Worm (Caenorhabditis elegans) whole organism, L2 larva: ENCODE measurements around the gene gta-1.

Experiments used
- C34F6.9 ChIP-seq: fragments of 150-350 bp; optimal IDR thresholded peaks from 2 replicates; lab custom pipeline; 2014; ENCODE audit warnings: missing biosample characterization, missing genetic modification characterization
- F13H6.1 ChIP-seq: sonication (generic microtip); optimal IDR thresholded peaks from 2 replicates; lab custom pipeline; 2016; ENCODE audit warnings: missing genetic modification characterization, missing compliant biosample characterization
- Y55F3AM.14 ChIP-seq: fragments of 200-800 bp; sonication (Bioruptor generic); optimal IDR thresholded peaks from 2 replicates; lab custom pipeline; 2018; ENCODE audit warnings: mild to moderate bottlenecking, missing genetic modification characterization, missing compliant biosample characterization
- ZK546.5 ChIP-seq: sonication (generic microtip); optimal IDR thresholded peaks from 2 replicates; lab custom pipeline; 2017; ENCODE audit warnings: missing biosample characterization, missing genetic modification characterization
- alr-1 ChIP-seq: fragments of 150-350 bp; optimal IDR thresholded peaks from 2 replicates; lab custom pipeline; 2014; ENCODE audit warnings: missing biosample characterization, missing genetic modification characterization
- ama-1 ChIP-seq: fragments of 150-350 bp; optimal IDR thresholded peaks from 2 replicates; lab custom pipeline; 2018; ENCODE audit warnings: inconsistent platforms
- blmp-1 ChIP-seq: sonication (generic microtip); optimal IDR thresholded peaks from 2 replicates; lab custom pipeline; 2017; ENCODE audit warnings: missing genetic modification characterization, mild to moderate bottlenecking, missing compliant biosample characterization, antibody characterized with exemption, moderate library complexity; ENCODE audit not compliant: insufficient read depth
- crh-2 ChIP-seq: sonication (generic microtip); optimal IDR thresholded peaks from 2 replicates; lab custom pipeline; 2017; ENCODE audit warnings: missing biosample characterization, missing genetic modification characterization
- egl-27 ChIP-seq: sonication (generic microtip); optimal IDR thresholded peaks from 3 replicates; lab custom pipeline; 2017; ENCODE audit warnings: missing biosample characterization, missing genetic modification reagents, missing genetic modification characterization
- elt-1 ChIP-seq: fragments of 150-350 bp; optimal IDR thresholded peaks from 2 replicates; lab custom pipeline; 2014; ENCODE audit warnings: missing biosample characterization, missing genetic modification characterization
- elt-3 ChIP-seq: sonication (generic microtip); optimal IDR thresholded peaks from 2 replicates; lab custom pipeline; 2017; ENCODE audit warnings: missing biosample characterization, missing genetic modification characterization
- fos-1 ChIP-seq: fragments of 150-350 bp; optimal IDR thresholded peaks from 2 replicates; lab custom pipeline; 2014; ENCODE audit warnings: missing biosample characterization, missing genetic modification characterization
- gmeb-1 ChIP-seq: fragments of 150-350 bp; optimal IDR thresholded peaks from 2 replicates; lab custom pipeline; 2014; ENCODE audit warnings: missing biosample characterization, missing genetic modification characterization
- lin-13 ChIP-seq: fragments of 150-350 bp; optimal IDR thresholded peaks from 2 replicates; lab custom pipeline; 2014; ENCODE audit warnings: missing biosample characterization, missing genetic modification reagents, missing genetic modification characterization
- lin-39 ChIP-seq: fragments of 150-350 bp; optimal IDR thresholded peaks from 2 replicates; lab custom pipeline; 2014; ENCODE audit warnings: missing biosample characterization, missing genetic modification reagents, missing genetic modification characterization
- lsy-2 ChIP-seq, 2 experiments: fragments of 150-350 bp in 1 of 2; sonication (generic microtip) in 1 of 2; optimal IDR thresholded peaks; 2 replicates each; lab custom pipeline; 2014 to 2017; ENCODE audit warnings: missing biosample characterization in 2 of 2, missing genetic modification characterization in 2 of 2
- mdl-1 ChIP-seq, 2 experiments: fragments of 150-350 bp in 1 of 2; sonication (generic microtip) in 1 of 2; optimal IDR thresholded peaks; 2 replicates each; lab custom pipeline; 2017; ENCODE audit warnings: missing biosample characterization in 2 of 2, missing genetic modification characterization in 2 of 2
- nhr-10 ChIP-seq: sonication (generic microtip); optimal IDR thresholded peaks from 2 replicates; lab custom pipeline; 2017; ENCODE audit warnings: missing biosample characterization, missing genetic modification characterization
- nhr-11 ChIP-seq: fragments of 150-350 bp; optimal IDR thresholded peaks from 2 replicates; lab custom pipeline; 2014; ENCODE audit warnings: missing biosample characterization, missing genetic modification characterization
- nhr-129 ChIP-seq: fragments of 150-350 bp; optimal IDR thresholded peaks from 2 replicates; lab custom pipeline; 2014; ENCODE audit warnings: missing biosample characterization, missing genetic modification characterization
- nhr-21 ChIP-seq: fragments of 150-350 bp; optimal IDR thresholded peaks from 2 replicates; lab custom pipeline; 2014; ENCODE audit warnings: missing biosample characterization, missing genetic modification characterization
- nhr-23 ChIP-seq: fragments of 150-350 bp; optimal IDR thresholded peaks from 2 replicates; lab custom pipeline; 2014; ENCODE audit warnings: missing biosample characterization, missing genetic modification reagents, missing genetic modification characterization
- nhr-237 ChIP-seq: fragments of 150-350 bp; optimal IDR thresholded peaks from 2 replicates; lab custom pipeline; 2014; ENCODE audit warnings: missing biosample characterization, missing genetic modification characterization
- nhr-25 ChIP-seq: fragments of 150-350 bp; sonication (generic microtip); optimal IDR thresholded peaks from 3 replicates; lab custom pipeline; 2014; ENCODE audit warnings: missing biosample characterization, missing genetic modification characterization
- nhr-6 ChIP-seq: fragments of 150-350 bp; optimal IDR thresholded peaks from 2 replicates; lab custom pipeline; 2014; ENCODE audit warnings: missing biosample characterization, missing genetic modification characterization
- peb-1 ChIP-seq: fragments of 150-350 bp; optimal IDR thresholded peaks from 2 replicates; lab custom pipeline; 2014; ENCODE audit warnings: missing biosample characterization, missing genetic modification characterization
- sem-4 ChIP-seq: fragments of 150-350 bp; optimal IDR thresholded peaks from 2 replicates; lab custom pipeline; 2014; ENCODE audit warnings: missing biosample characterization, missing genetic modification reagents, missing genetic modification characterization
- skn-1 ChIP-seq: sonication (generic microtip); optimal IDR thresholded peaks from 2 replicates; lab custom pipeline; 2017; ENCODE audit warnings: missing biosample characterization, missing genetic modification characterization
- sma-3 ChIP-seq: sonication (generic microtip); optimal IDR thresholded peaks from 2 replicates; lab custom pipeline; 2016; ENCODE audit warnings: missing genetic modification reagents, missing genetic modification characterization, missing compliant biosample characterization
- sma-9 ChIP-seq, 2 experiments: fragments of 150-350 bp in 1 of 2; sonication (generic microtip) in 1 of 2; optimal IDR thresholded peaks; 2 replicates each; lab custom pipeline; 2014 to 2016; ENCODE audit warnings: missing genetic modification characterization in 2 of 2, mild to moderate bottlenecking in 1 of 2, missing biosample characterization in 1 of 2, missing compliant biosample characterization in 1 of 2, missing genetic modification reagents in 1 of 2, moderate library complexity in 1 of 2
- unc-39 ChIP-seq: fragments of 150-350 bp; optimal IDR thresholded peaks from 2 replicates; lab custom pipeline; 2014; ENCODE audit warnings: missing biosample characterization, missing genetic modification characterization
- unc-55 ChIP-seq: fragments of 150-350 bp; sonication (generic microtip); optimal IDR thresholded peaks from 3 replicates; lab custom pipeline; 2014; ENCODE audit warnings: missing biosample characterization, missing genetic modification reagents, missing genetic modification characterization
- ztf-1 ChIP-seq: fragments of 200-800 bp; sonication (Bioruptor generic); conservative IDR thresholded peaks from 2 replicates; pipeline ENCODE4 v1.3.6; 2022; ENCODE audit warnings: missing genetic modification characterization, missing compliant biosample characterization
- ztf-11 ChIP-seq: sonication (generic microtip); optimal IDR thresholded peaks from 2 replicates; lab custom pipeline; 2017; ENCODE audit warnings: missing biosample characterization, missing genetic modification characterization
- ztf-4 ChIP-seq: fragments of 150-350 bp; optimal IDR thresholded peaks from 2 replicates; lab custom pipeline; 2014; ENCODE audit warnings: missing biosample characterization, missing genetic modification characterization

Gene gta-1

ce11 chrIV:10216704-10217296, 36.3 kb downstream of the gta-1 start:
- TF ChIP-seq ztf-1: no peak
- TF ChIP-seq elt-1: no peak
- TF ChIP-seq elt-3 (tag; lab: Kevin White, UChicago): no peak
- TF ChIP-seq Y55F3AM.14 (GFP tag; lab: Kevin White, UChicago): no peak
- TF ChIP-seq nhr-23 (tag; lab: Kevin White, UChicago): no peak

ce11 chrIV:10219208-10219607, 38.7 kb downstream of the gta-1 start, which contains the start of gene qns-1:
Gene qns-1, minus strand, starts transcription at chrIV:10219308.
- TF ChIP-seq nhr-129 (tag; lab: Kevin White, UChicago): no peak
- TF ChIP-seq nhr-21 (tag; lab: Kevin White, UChicago): no peak
- no peak for TF ChIP-seq alr-1 (tag; lab: Kevin White, UChicago)
- TF ChIP-seq nhr-237 (tag; lab: Kevin White, UChicago): no peak
- no peak for TF ChIP-seq mdl-1 (tag; optimal IDR thresholded peaks at IDR 0.05; lab: Kevin White, UChicago)
- TF ChIP-seq unc-39: no peak
- TF ChIP-seq nhr-25 (tag; lab: Kevin White, UChicago): no peak
- no peak for TF ChIP-seq blmp-1
- TF ChIP-seq nhr-10 (tag; lab: Kevin White, UChicago): no peak

ce11 chrIV:10221187-10221586, 40.7 kb downstream of the gta-1 start, which contains the start of gene tram-1:
Gene tram-1, minus strand, starts transcription at chrIV:10221287.
- peak; percentile 46 for TF ChIP-seq crh-2 (tag; lab: Kevin White, UChicago)
- TF ChIP-seq peb-1 (tag; lab: Kevin White, UChicago): no peak
- TF ChIP-seq, all 48 proteins: peak for 1

- TF ChIP-seq skn-1 (tag; lab: Kevin White, UChicago) (no peak), nhr-21 (tag; lab: Kevin White, UChicago) (peak; percentile 45), ztf-11 (tag; lab: Kevin White, UChicago) (no peak), egl-27 (tag; lab: Kevin White, UChicago) (peak; percentile 11), nhr-11 (tag; lab: Kevin White, UChicago) (no peak), ZK546.5 (tag; lab: Kevin White, UChicago) (no peak), ztf-4 (tag; lab: Kevin White, UChicago) (peak; percentile 14), sem-4 (tag; lab: Kevin White, UChicago) (peak; percentile 65), fos-1 (tag; lab: Kevin White, UChicago) (peak; percentile 55), unc-55 (GFP tag; lab: Kevin White, UChicago) (peak; percentile 43), C34F6.9 (tag; lab: Kevin White, UChicago) (peak; percentile 81), gmeb-1 (tag; lab: Kevin White, UChicago) (peak; percentile 52), nhr-129 (tag; lab: Kevin White, UChicago) (peak; percentile 89), lsy-2 (tag; optimal IDR thresholded peaks at IDR 0.05; lab: Kevin White, UChicago) (peak; percentile 79 to 97), sma-9 (GFP tag; optimal IDR thresholded peaks at IDR 0.05; lab: Kevin White, UChicago) (peak; percentile 39), sma-9 (tag; optimal IDR thresholded peaks at IDR 0.05; lab: Kevin White, UChicago) (no peak), nhr-25 (tag; lab: Kevin White, UChicago) (no peak), ama-1 (peak; percentile 24), nhr-6 (no peak), lin-39 (no peak), elt-1 (no peak), F13H6.1 (tag; lab: Kevin White, UChicago) (peak; percentile 80), Y55F3AM.14 (GFP tag; lab: Kevin White, UChicago) (peak; percentile 5), lin-13 (peak; percentile 0), sma-3 (GFP tag; lab: Kevin White, UChicago) (peak; percentile 72), mdl-1 (tag; optimal IDR thresholded peaks at IDR 0.05; lab: Kevin White, UChicago) (peak; percentile 16 to 37)
Measured at ce11 chrIV:10222122-10222589, 41.7 kb downstream of the gta-1 start, which contains the start of gene C24F3.2. Gene C24F3.2, plus strand, starts transcription at chrIV:10222539.
